Fruit fly (Drosophila melanogaster): ENCODE results near the gene comt.

dm6 chrX:13307189-13307588 is 48.4 kb downstream of the comt start:
- TF ChIP-seq D1 (tag; optimal IDR thresholded peaks at IDR 0.05), result no peak
- TF ChIP-seq CG8301 (tag; optimal IDR thresholded peaks at IDR 0.05), result no peak
- no peak for TF ChIP-seq Ets98B (GFP tag; IDR thresholded peaks at IDR 0.05)
- TF ChIP-seq CG34367 (tag; optimal IDR thresholded peaks at IDR 0.05), result no peak
- peak; percentile 21 for TF ChIP-seq Snoo (tag; optimal IDR thresholded peaks at IDR 0.05)
